Worm (Caenorhabditis elegans): ENCODE results near the gene T08H10.3.

Gene T08H10.3

DNA sequence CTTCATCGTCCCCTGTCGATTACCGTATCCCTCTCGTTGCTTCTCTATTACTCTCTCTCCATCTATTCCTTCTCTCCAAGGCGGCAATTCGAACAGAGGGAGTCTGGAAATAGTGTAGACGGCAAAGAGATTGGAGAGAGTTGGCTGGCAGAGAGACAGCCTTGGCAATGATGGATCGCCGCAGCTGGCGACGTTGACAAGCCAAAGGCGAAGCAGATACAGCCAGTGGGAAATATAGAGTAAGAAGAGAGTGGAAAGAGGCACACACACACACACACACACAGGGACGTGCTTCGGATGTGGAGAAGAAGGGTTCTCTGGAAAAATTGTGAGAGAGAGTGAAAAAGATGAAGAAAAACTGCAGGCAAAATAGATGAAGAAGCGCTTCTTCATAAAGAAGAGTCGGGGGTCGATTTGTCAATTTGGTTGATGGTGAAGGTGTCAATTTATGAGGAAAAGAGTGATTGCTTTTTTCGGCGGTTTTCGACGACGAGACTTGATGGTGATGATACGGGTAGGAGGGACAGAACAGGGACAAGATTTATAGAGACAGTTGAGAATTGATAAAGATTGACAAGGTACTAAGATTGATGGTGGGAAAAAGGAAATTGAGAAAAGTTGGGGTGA lies 36.8 kb downstream of the T08H10.3 start:
- TF ChIP-seq ceh-31 (tag; optimal IDR thresholded peaks at IDR 0.05) (peak; percentile 70), hlh-8 (tag; optimal IDR thresholded peaks at IDR 0.05) (peak; percentile 63), ceh-2 (tag; optimal IDR thresholded peaks at IDR 0.05) (peak; percentile 41), elt-2 (tag; optimal IDR thresholded peaks at IDR 0.05) (no peak), ceh-18 (tag; optimal IDR thresholded peaks at IDR 0.05) (peak; percentile 81), tbx-7 (tag; optimal IDR thresholded peaks at IDR 0.05) (no peak), unc-3 (GFP tag; conservative IDR thresholded peaks at IDR 0.05) (no peak), unc-3 (tag; optimal IDR thresholded peaks at IDR 0.05) (peak; percentile 20), T23F11.4 (GFP tag; optimal IDR thresholded peaks at IDR 0.05) (peak; percentile 6), ref-2 (tag; optimal IDR thresholded peaks at IDR 0.05) (peak; percentile 51), pag-3 (tag; optimal IDR thresholded peaks at IDR 0.05; ENCODE audit: borderline replicate concordance) (no peak), pha-2 (tag; optimal IDR thresholded peaks at IDR 0.05) (no peak), elt-4 (tag; optimal IDR thresholded peaks at IDR 0.05) (no peak), pqm-1 (tag; optimal IDR thresholded peaks at IDR 0.05) (no peak), K09A11.1 (tag; optimal IDR thresholded peaks at IDR 0.05; ENCODE audit: insufficient read depth) (no peak), nfya-1 (tag; optimal IDR thresholded peaks at IDR 0.05) (peak; percentile 74), F13H6.1 (tag; optimal IDR thresholded peaks at IDR 0.05) (no peak), ceh-45 (GFP tag; IDR thresholded peaks at IDR 0.05) (peak; percentile 51; the same call in 1 of the 2 replicates), ceh-34 (tag; optimal IDR thresholded peaks at IDR 0.05) (peak; percentile 50), mec-3 (tag; optimal IDR thresholded peaks at IDR 0.05; ENCODE audit: borderline replicate concordance) (no peak), tbx-2 (tag; optimal IDR thresholded peaks at IDR 0.05) (peak; percentile 49), gmeb-2 (tag; optimal IDR thresholded peaks at IDR 0.05) (peak; percentile 22), rnt-1 (tag; optimal IDR thresholded peaks at IDR 0.05) (peak; percentile 82), fax-1 (tag; optimal IDR thresholded peaks at IDR 0.05) (no peak), ceh-14 (tag; optimal IDR thresholded peaks at IDR 0.05) (peak; percentile 79), ceh-22 (tag; optimal IDR thresholded peaks at IDR 0.05) (no peak), unc-42 (tag; optimal IDR thresholded peaks at IDR 0.05) (peak; percentile 9), ahr-1 (tag; optimal IDR thresholded peaks at IDR 0.05) (no peak), C08G9.2 (tag; optimal IDR thresholded peaks at IDR 0.05) (no peak), hlh-6 (tag; optimal IDR thresholded peaks at IDR 0.05) (peak; percentile 54), hlh-15 (tag; optimal IDR thresholded peaks at IDR 0.05) (no peak), odd-2 (tag; optimal IDR thresholded peaks at IDR 0.05) (no peak), pat-9 (tag; optimal IDR thresholded peaks at IDR 0.05) (no peak), unc-55 (GFP tag; optimal IDR thresholded peaks at IDR 0.05) (peak; percentile 100), ceh-19 (GFP tag; optimal IDR thresholded peaks at IDR 0.05) (no peak), ama-1 (optimal IDR thresholded peaks at IDR 0.05) (peak; percentile 63), syd-9 (tag; optimal IDR thresholded peaks at IDR 0.05) (peak; percentile 0), dmd-4 (tag; optimal IDR thresholded peaks at IDR 0.05; ENCODE audit: borderline replicate concordance) (peak; percentile 38)

ce11 chrV:4508772-4509171 lies 37.6 kb downstream of the T08H10.3 start:
- no peak for TF ChIP-seq F13H6.1 (tag; optimal IDR thresholded peaks at IDR 0.05)
- no peak for TF ChIP-seq ceh-19 (GFP tag; optimal IDR thresholded peaks at IDR 0.05)
- no peak for TF ChIP-seq hlh-15 (tag; optimal IDR thresholded peaks at IDR 0.05)
- no peak for TF ChIP-seq fkh-6 (tag; optimal IDR thresholded peaks at IDR 0.05)
- no peak for TF ChIP-seq ets-4 (tag; optimal IDR thresholded peaks at IDR 0.05)
- TF ChIP-seq unc-3 (GFP tag; conservative IDR thresholded peaks at IDR 0.05) = no peak
- TF ChIP-seq unc-3 (tag; optimal IDR thresholded peaks at IDR 0.05) = no peak
- TF ChIP-seq ceh-18 (tag; optimal IDR thresholded peaks at IDR 0.05) = no peak
- no peak for TF ChIP-seq madf-2 (tag; optimal IDR thresholded peaks at IDR 0.05)
- no peak for TF ChIP-seq sox-4 (tag; optimal IDR thresholded peaks at IDR 0.05)
- no peak for TF ChIP-seq ceh-48 (tag; optimal IDR thresholded peaks at IDR 0.05)
- TF ChIP-seq zip-5 (tag; optimal IDR thresholded peaks at IDR 0.05) = no peak
- no peak for TF ChIP-seq syd-9 (tag; optimal IDR thresholded peaks at IDR 0.05)
- TF ChIP-seq Y22D7AL.16 (tag; optimal IDR thresholded peaks at IDR 0.05) = no peak
- no peak for TF ChIP-seq nhr-11 (tag; optimal IDR thresholded peaks at IDR 0.05)
- no peak for TF ChIP-seq unc-55 (GFP tag; optimal IDR thresholded peaks at IDR 0.05)
- TF ChIP-seq pros-1 (tag; optimal IDR thresholded peaks at IDR 0.05) = no peak

Data from whole organism, late embryonic.